Fruit fly (Drosophila melanogaster): ENCODE data around the gene Cubn.

dm6 chrX:9586627-9587026 is 15.5 kb upstream of the Cubn start:
- TF ChIP-seq Blimp-1 (GFP tag; optimal IDR thresholded peaks at IDR 0.05) = no peak
- TF ChIP-seq CG32006 (GFP tag; optimal IDR thresholded peaks at IDR 0.05) = no peak
- TF ChIP-seq OdsH (GFP tag; optimal IDR thresholded peaks at IDR 0.05) = no peak
- TF ChIP-seq Hr4 (GFP tag; optimal IDR thresholded peaks at IDR 0.05) = no peak
- TF ChIP-seq CG1621 (tag; optimal IDR thresholded peaks at IDR 0.05) = no peak
- no peak for TF ChIP-seq CG11294 (GFP tag; IDR thresholded peaks at IDR 0.05)
